Worm (Caenorhabditis elegans): ENCODE results near the gene idpp-13.

DNA sequence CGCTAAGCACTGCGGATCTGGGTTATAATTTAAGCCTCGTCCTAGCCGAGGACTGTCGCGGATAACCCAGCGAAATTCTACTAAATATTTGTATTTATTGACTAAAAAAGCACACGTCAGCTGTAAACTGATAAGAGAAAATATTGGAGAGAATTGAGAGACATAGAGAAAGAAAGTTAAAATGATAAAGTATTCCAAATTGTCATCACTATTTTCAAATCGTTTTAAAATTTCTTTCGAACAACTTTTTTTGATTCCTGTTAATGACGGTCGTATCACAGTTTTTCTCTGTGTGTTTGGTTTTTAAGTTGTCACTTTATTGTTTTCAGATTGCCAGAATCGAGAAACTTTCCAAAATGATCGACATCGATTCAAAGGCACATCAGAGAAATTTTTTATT, 45.2 kb upstream of the idpp-13 start, which contains the start of gene fbxa-51:
- TF ChIP-seq nhr-11 (tag; optimal IDR thresholded peaks at IDR 0.05), result no peak
- TF ChIP-seq nhr-25 (tag; optimal IDR thresholded peaks at IDR 0.05), result no peak
- no peak for TF ChIP-seq nfya-1 (tag; optimal IDR thresholded peaks at IDR 0.05; ENCODE audit: insufficient read depth)
- no peak for TF ChIP-seq ceh-82 (tag; optimal IDR thresholded peaks at IDR 0.05)
- no peak for TF ChIP-seq ztf-11 (tag; optimal IDR thresholded peaks at IDR 0.05)
- TF ChIP-seq nhr-77 (tag; optimal IDR thresholded peaks at IDR 0.05), result no peak
- no peak for TF ChIP-seq nhr-76 (tag; optimal IDR thresholded peaks at IDR 0.05)
- TF ChIP-seq pqm-1 (tag; optimal IDR thresholded peaks at IDR 0.05), result no peak
- TF ChIP-seq mml-1 (tag; optimal IDR thresholded peaks at IDR 0.05), result no peak
- no peak for TF ChIP-seq elt-3 (tag; optimal IDR thresholded peaks at IDR 0.05)
